Fruit fly (Drosophila melanogaster) whole organism, embryonic: Measurements from ENCODE around the gene CG13124.
A peak's percentile ranks its signal among the peaks of the same experiment; 100 is the strongest.

Source experiments
- Bdp1 ChIP-seq: fragments of 200-800 bp; sonication (Bioruptor generic); optimal IDR thresholded peaks from 3 replicates; lab custom pipeline; 2016; ENCODE audit warnings: missing biosample characterization, missing genetic modification characterization
- CG10654 ChIP-seq: fragments of 200-800 bp; sonication (Bioruptor generic); optimal IDR thresholded peaks from 2 replicates; lab custom pipeline; 2016; ENCODE audit warnings: missing biosample characterization, missing genetic modification characterization
- CG12155 ChIP-seq: fragments of 200-800 bp; sonication (Bioruptor generic); optimal IDR thresholded peaks from 3 replicates; lab custom pipeline; 2016; ENCODE audit warnings: missing biosample characterization, missing genetic modification characterization
- CG1233 ChIP-seq: fragments of 200-800 bp; sonication (Bioruptor generic); optimal IDR thresholded peaks from 4 replicates; lab custom pipeline; 2018; ENCODE audit warnings: missing biosample characterization, mild to moderate bottlenecking, missing genetic modification characterization
- CG12391 ChIP-seq: fragments of 200-800 bp; sonication (Bioruptor generic); optimal IDR thresholded peaks from 3 replicates; lab custom pipeline; 2018; ENCODE audit warnings: missing biosample characterization, mild to moderate bottlenecking, missing genetic modification characterization, moderate library complexity
- CG12659 ChIP-seq: fragments of 200-800 bp; sonication (Bioruptor generic); optimal IDR thresholded peaks from 3 replicates; lab custom pipeline; 2017; ENCODE audit warnings: mild to moderate bottlenecking, missing biosample characterization, missing genetic modification reagents, missing genetic modification characterization
- CG12942 ChIP-seq: fragments of 200-800 bp; sonication (Bioruptor generic); optimal IDR thresholded peaks from 3 replicates; lab custom pipeline; 2016; ENCODE audit warnings: missing biosample characterization, missing genetic modification characterization
- CG13775 ChIP-seq: fragments of 200-800 bp; sonication (Bioruptor generic); optimal IDR thresholded peaks from 3 replicates; lab custom pipeline; 2017; ENCODE audit warnings: missing biosample characterization, mild to moderate bottlenecking, missing genetic modification characterization
- CG14860 ChIP-seq: fragments of 200-800 bp; sonication (Bioruptor generic); IDR thresholded peaks from 3 replicates; pipeline ENCODE4 v1.3.6; 2022; ENCODE audit warnings: missing biosample characterization, missing genetic modification characterization; ENCODE audit not compliant: partially characterized antibody
- CG17186 ChIP-seq: fragments of 200-800 bp; sonication (Bioruptor generic); optimal IDR thresholded peaks from 3 replicates; lab custom pipeline; 2017; ENCODE audit warnings: missing biosample characterization, missing genetic modification reagents, missing genetic modification characterization
- CG17912 ChIP-seq: fragments of 200-800 bp; sonication (Bioruptor generic); optimal IDR thresholded peaks from 2 replicates; lab custom pipeline; 2018; ENCODE audit warnings: missing biosample characterization, mild to moderate bottlenecking, missing genetic modification characterization
- CG18476 ChIP-seq: fragments of 200-800 bp; sonication (Bioruptor generic); optimal IDR thresholded peaks from 2 replicates; lab custom pipeline; 2016; ENCODE audit warnings: missing biosample characterization, mild to moderate bottlenecking, missing genetic modification characterization
- CG2712 ChIP-seq: fragments of 200-800 bp; optimal IDR thresholded peaks from 3 replicates; lab custom pipeline; 2019; ENCODE audit warnings: missing biosample characterization, mild to moderate bottlenecking, missing genetic modification characterization, moderate library complexity
- CG30431 ChIP-seq: fragments of 200-800 bp; sonication (Bioruptor generic); optimal IDR thresholded peaks from 2 replicates; lab custom pipeline; 2017; ENCODE audit warnings: missing biosample characterization, missing genetic modification characterization
- CG32767 ChIP-seq: fragments of 200-800 bp; sonication (Bioruptor generic); IDR thresholded peaks from 2 replicates; pipeline ENCODE4 v1.3.6; 2022; ENCODE audit warnings: missing biosample characterization, missing genetic modification characterization
- CG42726 ChIP-seq: fragments of 200-800 bp; sonication (Bioruptor generic); IDR thresholded peaks from 2 replicates; pipeline ENCODE4 v1.3.6; 2022; ENCODE audit warnings: missing biosample characterization, missing genetic modification characterization; ENCODE audit not compliant: partially characterized antibody
- CG4617 ChIP-seq: fragments of 200-800 bp; sonication (Bioruptor generic); optimal IDR thresholded peaks from 3 replicates; lab custom pipeline; 2016; ENCODE audit warnings: missing biosample characterization, missing genetic modification characterization, borderline replicate concordance
- CG4854 ChIP-seq: fragments of 200-800 bp; sonication (Bioruptor generic); optimal IDR thresholded peaks from 2 replicates; lab custom pipeline; 2016; ENCODE audit warnings: missing biosample characterization, missing genetic modification characterization, inconsistent platforms
- CG6689 ChIP-seq: fragments of 200-800 bp; sonication (Bioruptor generic); IDR thresholded peaks from 2 replicates; pipeline ENCODE4 v1.3.6; 2022; ENCODE audit warnings: missing biosample characterization, missing genetic modification characterization
- CG9609 ChIP-seq: fragments of 200-800 bp; sonication (Bioruptor generic); optimal IDR thresholded peaks from 3 replicates; lab custom pipeline; 2016; ENCODE audit warnings: missing biosample characterization, missing genetic modification characterization
- CHES-1-like ChIP-seq: fragments of 200-800 bp; sonication (Bioruptor generic); optimal IDR thresholded peaks from 2 replicates; lab custom pipeline; 2016; ENCODE audit warnings: missing biosample characterization, missing genetic modification characterization
- Dad ChIP-seq: fragments of 200-800 bp; sonication (Bioruptor generic); optimal IDR thresholded peaks from 3 replicates; lab custom pipeline; 2016; ENCODE audit warnings: missing biosample characterization, missing genetic modification characterization
- Dip3 ChIP-seq: fragments of 200-800 bp; sonication (Bioruptor generic); optimal IDR thresholded peaks from 3 replicates; lab custom pipeline; 2016; ENCODE audit warnings: missing biosample characterization, missing genetic modification characterization
- Dref ChIP-seq: fragments of 200-800 bp; sonication (Bioruptor generic); IDR thresholded peaks from 2 replicates; pipeline ENCODE4 v1.3.6; 2022; ENCODE audit warnings: missing biosample characterization, missing genetic modification characterization
- Elba2 ChIP-seq: fragments of 200-800 bp; sonication (Bioruptor generic); optimal IDR thresholded peaks from 3 replicates; lab custom pipeline; 2016; ENCODE audit warnings: missing biosample characterization, missing genetic modification characterization
- H15 ChIP-seq: fragments of 200-800 bp; sonication (Bioruptor generic); IDR thresholded peaks from 3 replicates; pipeline ENCODE4 v1.3.6; 2022; ENCODE audit warnings: missing biosample characterization, missing genetic modification characterization
- HmgD ChIP-seq: fragments of 200-800 bp; sonication (Bioruptor generic); optimal IDR thresholded peaks from 3 replicates; lab custom pipeline; 2016; ENCODE audit warnings: missing biosample characterization, missing genetic modification characterization
- Hr3 ChIP-seq: fragments of 200-800 bp; sonication (Bioruptor generic); optimal IDR thresholded peaks from 3 replicates; lab custom pipeline; 2016; ENCODE audit warnings: missing biosample characterization, missing genetic modification characterization
- MESR4 ChIP-seq: fragments of 200-800 bp; sonication (Bioruptor generic); optimal IDR thresholded peaks from 2 replicates; lab custom pipeline; 2018; ENCODE audit warnings: missing biosample characterization, mild to moderate bottlenecking, missing genetic modification characterization, moderate library complexity
- Myb ChIP-seq: fragments of 200-800 bp; sonication (Bioruptor generic); optimal IDR thresholded peaks from 2 replicates; lab custom pipeline; 2016; ENCODE audit warnings: missing biosample characterization, missing genetic modification characterization
- NC2α ChIP-seq: fragments of 200-800 bp; sonication (Bioruptor generic); optimal IDR thresholded peaks from 2 replicates; lab custom pipeline; 2016; ENCODE audit warnings: missing biosample characterization, missing genetic modification characterization
- Nf-YA ChIP-seq: fragments of 200-800 bp; sonication (Bioruptor generic); IDR thresholded peaks from 2 replicates; pipeline ENCODE4 v1.3.6; 2022; ENCODE audit warnings: missing biosample characterization, missing genetic modification characterization
- cg ChIP-seq: fragments of 200-800 bp; sonication (Bioruptor generic); optimal IDR thresholded peaks from 3 replicates; lab custom pipeline; 2019; ENCODE audit warnings: missing biosample characterization, mild to moderate bottlenecking, missing genetic modification characterization, moderate library complexity
- crp ChIP-seq, 2 experiments: fragments of 200-800 bp; sonication (Bioruptor generic); optimal IDR thresholded peaks; 2 replicates in 1 of 2; 3 replicates in 1 of 2; lab custom pipeline; 2017; ENCODE audit warnings: missing biosample characterization in 2 of 2, missing genetic modification characterization in 2 of 2, mild to moderate bottlenecking in 1 of 2, moderate library complexity in 1 of 2
- cwo ChIP-seq: fragments of 200-800 bp; sonication (Bioruptor generic); optimal IDR thresholded peaks from 3 replicates; lab custom pipeline; 2017; ENCODE audit warnings: missing biosample characterization, missing genetic modification characterization, mild to moderate bottlenecking, moderate library complexity, missing genetic modification reagents
- dysf ChIP-seq: fragments of 200-800 bp; sonication (Bioruptor generic); IDR thresholded peaks from 3 replicates; pipeline ENCODE4 v1.3.6; 2022; ENCODE audit warnings: missing biosample characterization, missing genetic modification characterization
- en ChIP-seq: fragments of 200-800 bp; sonication (Bioruptor generic); optimal IDR thresholded peaks from 2 replicates; lab custom pipeline; 2016; ENCODE audit warnings: missing biosample characterization, missing genetic modification characterization
- exex ChIP-seq: fragments of 200-800 bp; sonication (Bioruptor generic); optimal IDR thresholded peaks from 4 replicates; lab custom pipeline; 2018; ENCODE audit warnings: missing biosample characterization, mild to moderate bottlenecking, missing genetic modification characterization, moderate library complexity
- gro ChIP-seq: fragments of 200-800 bp; sonication (Bioruptor generic); optimal IDR thresholded peaks from 2 replicates; lab custom pipeline; 2016; ENCODE audit warnings: missing biosample characterization, missing genetic modification characterization
- hb ChIP-seq: fragments of 200-800 bp; sonication (Bioruptor generic); IDR thresholded peaks from 3 replicates; pipeline ENCODE4 v1.3.6; 2022; ENCODE audit warnings: missing biosample characterization, missing genetic modification characterization; ENCODE audit not compliant: partially characterized antibody
- ind ChIP-seq: fragments of 200-800 bp; sonication (Bioruptor generic); optimal IDR thresholded peaks from 3 replicates; lab custom pipeline; 2016; ENCODE audit warnings: missing biosample characterization, missing genetic modification characterization
- jumu ChIP-seq: fragments of 200-800 bp; sonication (Bioruptor generic); optimal IDR thresholded peaks from 3 replicates; lab custom pipeline; 2016; ENCODE audit warnings: missing biosample characterization, missing genetic modification characterization
- kni ChIP-seq: fragments of 200-800 bp; sonication (Bioruptor generic); optimal IDR thresholded peaks from 3 replicates; lab custom pipeline; 2017; ENCODE audit warnings: mild to moderate bottlenecking, missing biosample characterization, missing genetic modification reagents, missing genetic modification characterization
- knrl ChIP-seq: fragments of 200-800 bp; sonication (Bioruptor generic); IDR thresholded peaks from 3 replicates; pipeline ENCODE4 v1.3.6; 2022; ENCODE audit warnings: missing biosample characterization, missing genetic modification characterization; ENCODE audit not compliant: partially characterized antibody
- lab ChIP-seq: fragments of 200-800 bp; sonication (Bioruptor generic); optimal IDR thresholded peaks from 3 replicates; lab custom pipeline; 2017; ENCODE audit warnings: missing biosample characterization, missing genetic modification characterization, mild to moderate bottlenecking, moderate library complexity, missing genetic modification reagents
- repo ChIP-seq: fragments of 200-800 bp; sonication (Bioruptor generic); optimal IDR thresholded peaks from 2 replicates; lab custom pipeline; 2016; ENCODE audit warnings: missing biosample characterization, missing genetic modification characterization
- sens ChIP-seq: fragments of 200-800 bp; sonication (Bioruptor generic); peaks from one replicate; lab custom pipeline; 2016; ENCODE audit warnings: missing biosample characterization, missing genetic modification characterization
- tgo ChIP-seq: fragments of 200-800 bp; sonication (Bioruptor generic); IDR thresholded peaks from 3 replicates; pipeline ENCODE4 v1.3.6; 2022; ENCODE audit warnings: missing biosample characterization, missing genetic modification characterization
- vnd ChIP-seq: fragments of 200-800 bp; sonication (Bioruptor generic); IDR thresholded peaks from 3 replicates; pipeline ENCODE4 v1.3.6; 2022; ENCODE audit warnings: missing biosample characterization, missing genetic modification characterization; ENCODE audit not compliant: partially characterized antibody

Gene CG13124

DNA sequence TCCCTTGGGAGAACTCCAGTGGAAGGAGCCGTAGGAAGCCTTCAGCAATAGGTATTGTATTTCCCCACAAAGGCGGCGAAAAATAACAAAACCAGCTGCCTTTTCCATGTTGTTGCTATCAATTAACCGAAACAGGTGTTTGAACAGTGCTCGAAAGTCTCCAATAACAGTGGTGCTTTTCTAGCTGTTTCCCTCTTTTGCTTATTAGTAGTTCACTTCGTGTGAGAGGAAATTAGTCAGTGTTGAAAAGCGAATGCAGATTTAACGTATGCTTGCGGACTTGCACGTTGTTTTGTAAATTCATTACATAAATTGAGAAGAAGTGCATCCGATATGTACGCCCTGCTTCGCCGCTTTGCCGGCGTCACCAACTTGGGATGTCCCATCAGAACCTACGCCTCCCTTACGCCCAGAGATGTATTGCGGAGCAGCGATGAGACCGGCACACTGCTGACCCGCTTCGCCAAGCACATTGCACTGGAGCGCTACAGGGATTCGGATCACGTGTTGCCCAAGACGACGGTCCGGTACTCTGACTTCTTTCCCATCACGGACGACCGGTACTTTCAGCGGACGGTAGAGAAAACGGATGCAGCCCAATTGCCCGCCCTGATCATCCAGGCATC lies 30.3 kb upstream of the CG13124 start, which contains the start of the genes Datp and CG4619 (continued):
- TF ChIP-seq CG4854 (GFP tag; lab: Kevin White, UChicago) (peak; percentile 16), kni (GFP tag; lab: Kevin White, UChicago) (peak; percentile 32), Myb (GFP tag; lab: Kevin White, UChicago) (peak; percentile 80), CG17912 (GFP tag; lab: Kevin White, UChicago) (peak; percentile 56), NC2α (GFP tag; lab: Kevin White, UChicago) (no peak), Dad (GFP tag; lab: Kevin White, UChicago) (peak; percentile 50), dysf (GFP tag; lab: Robert Waterston, UW) (peak; percentile 55; the same call in 2 of the 3 replicates), hb (GFP tag; lab: Robert Waterston, UW) (no peak), en (GFP tag; lab: Kevin White, UChicago) (no peak), HmgD (GFP tag; lab: Kevin White, UChicago) (peak; percentile 66), Nf-YA (GFP tag; lab: Robert Waterston, UW) (no peak), CG12659 (GFP tag; lab: Kevin White, UChicago) (peak; percentile 44), crp (GFP tag; optimal IDR thresholded peaks at IDR 0.05; lab: Kevin White, UChicago) (peak in 1 of 2 experiments; percentile 87), Bdp1 (peak; percentile 48), gro (peak; percentile 24), exex (peak; percentile 77), CG9609 (GFP tag; lab: Kevin White, UChicago) (peak; percentile 51), CHES-1-like (peak; percentile 29), H15 (GFP tag; lab: Robert Waterston, UW) (peak; percentile 65; the same call in 2 of the 3 replicates), CG1233 (no peak), CG12155 (GFP tag; lab: Kevin White, UChicago) (peak; percentile 11), CG12942 (peak; percentile 50), CG18476 (GFP tag; lab: Kevin White, UChicago) (no peak), ind (GFP tag; lab: Kevin White, UChicago) (peak; percentile 46), Hr3 (GFP tag; lab: Kevin White, UChicago) (no peak), CG32767 (GFP tag; lab: Robert Waterston, UW) (no peak), CG30431 (GFP tag; lab: Kevin White, UChicago) (no peak), jumu (GFP tag; lab: Kevin White, UChicago) (peak; percentile 8), Dref (GFP tag; lab: Robert Waterston, UW) (peak; percentile 46), tgo (no peak), CG6689 (GFP tag; lab: Robert Waterston, UW) (no peak), Elba2 (GFP tag; lab: Kevin White, UChicago) (peak; percentile 61), lab (GFP tag; lab: Kevin White, UChicago) (peak; percentile 64), cwo (GFP tag; lab: Kevin White, UChicago) (no peak), CG10654 (GFP tag; lab: Kevin White, UChicago) (peak; percentile 12), CG2712 (tag; lab: Kevin White, UChicago) (peak; percentile 16), CG12391 (peak; percentile 19), sens (GFP tag; lab: Kevin White, UChicago) (peak; percentile 76), CG4617 (GFP tag; lab: Kevin White, UChicago) (peak; percentile 55), cg (GFP tag; lab: Kevin White, UChicago) (no peak), CG14860 (0 out of 3 replicates have a peak, but pooled peaks have one; percentile 7), CG17186 (GFP tag; lab: Kevin White, UChicago) (peak; percentile 40), CG13775 (GFP tag; lab: Kevin White, UChicago) (no peak), CG42726 (no peak), repo (GFP tag; lab: Kevin White, UChicago) (peak; percentile 16), Dip3 (GFP tag; lab: Kevin White, UChicago) (peak; percentile 42), MESR4 (GFP tag; lab: Kevin White, UChicago) (peak; percentile 68), knrl (GFP tag; lab: Robert Waterston, UW) (0 out of 3 replicates have a peak, but pooled peaks have one; percentile 24), vnd (GFP tag; lab: Robert Waterston, UW) (no peak)
